Fruit fly (Drosophila melanogaster): ENCODE results near the gene CG6813.

Gene CG6813

dm6 chr3R:11656614-11657216 is 30.3 kb upstream of the CG6813 start (continued):
- TF ChIP-seq knrl (GFP tag; IDR thresholded peaks at IDR 0.05; ENCODE audit: partially characterized antibody) (no peak), Drgx (GFP tag; IDR thresholded peaks at IDR 0.05) (peak; percentile 99), ind (GFP tag; optimal IDR thresholded peaks at IDR 0.05) (peak; percentile 96), CG1233 (GFP tag; optimal IDR thresholded peaks at IDR 0.05) (peak; percentile 95), ap (GFP tag; IDR thresholded peaks at IDR 0.05) (peak; percentile 93), odd (GFP tag; optimal IDR thresholded peaks at IDR 0.05) (peak; percentile 90), pros (GFP tag; optimal IDR thresholded peaks at IDR 0.05) (no peak), CG13424 (tag; optimal IDR thresholded peaks at IDR 0.05) (peak; percentile 97), CG8765 (GFP tag; IDR thresholded peaks at IDR 0.05) (peak; percentile 87), CG17186 (GFP tag; optimal IDR thresholded peaks at IDR 0.05) (peak; percentile 72), CG4282 (GFP tag; optimal IDR thresholded peaks at IDR 0.05) (peak; percentile 87), CG4820 (GFP tag; optimal IDR thresholded peaks at IDR 0.05) (peak; percentile 83), schlank (tag; optimal IDR thresholded peaks at IDR 0.05) (peak; percentile 94), CG9727 (GFP tag; optimal IDR thresholded peaks at IDR 0.05) (peak; percentile 94), CG10321 (GFP tag; IDR thresholded peaks at IDR 0.05) (peak; percentile 82), D19B (GFP tag; optimal IDR thresholded peaks at IDR 0.05) (peak; percentile 89), CG10267 (tag; optimal IDR thresholded peaks at IDR 0.05) (peak; percentile 91), Six4 (GFP tag; optimal IDR thresholded peaks at IDR 0.05) (peak; percentile 95), HLH54F (GFP tag; optimal IDR thresholded peaks at IDR 0.05) (peak; percentile 96), ac (GFP tag; optimal IDR thresholded peaks at IDR 0.05) (peak; percentile 59), CG6272 (GFP tag; IDR thresholded peaks at IDR 0.05) (peak; percentile 95), CG32532 (GFP tag; IDR thresholded peaks at IDR 0.05) (peak; percentile 98), bsh (GFP tag; optimal IDR thresholded peaks at IDR 0.05) (peak; percentile 98), Elba2 (GFP tag; optimal IDR thresholded peaks at IDR 0.05) (no peak), CG42726 (GFP tag; IDR thresholded peaks at IDR 0.05; ENCODE audit: partially characterized antibody) (no peak), CG13287 (GFP tag; IDR thresholded peaks at IDR 0.05; ENCODE audit: partially characterized antibody) (no peak), pan (optimal IDR thresholded peaks at IDR 0.05) (no peak), pan (GFP tag; optimal IDR thresholded peaks at IDR 0.05 in 1 of 2, IDR thresholded peaks at IDR 0.05 in 1 of 2) (peak in 1 of 2 experiments; percentile 98), CG2129 (GFP tag; IDR thresholded peaks at IDR 0.05; ENCODE audit: partially characterized antibody) (no peak), CG8290 (GFP tag; optimal IDR thresholded peaks at IDR 0.05) (peak; percentile 80), CG8290 (tag; optimal IDR thresholded peaks at IDR 0.05) (peak in 1 of 2 experiments; percentile 96), luna (GFP tag; optimal IDR thresholded peaks at IDR 0.05) (peak; percentile 85), CG34422 (GFP tag; IDR thresholded peaks at IDR 0.05) (peak; percentile 97), Dp (GFP tag; optimal IDR thresholded peaks at IDR 0.05) (peak; percentile 6), trem (tag; optimal IDR thresholded peaks at IDR 0.05) (peak; percentile 92), GATAe (GFP tag; conservative IDR thresholded peaks at IDR 0.05) (peak; percentile 88), ato (GFP tag; IDR thresholded peaks at IDR 0.05; ENCODE audit: partially characterized antibody) (no peak), Myb (GFP tag; optimal IDR thresholded peaks at IDR 0.05) (peak; percentile 83), CG9215 (GFP tag; IDR thresholded peaks at IDR 0.05) (peak; percentile 93), Fer3 (tag; optimal IDR thresholded peaks at IDR 0.05) (peak; percentile 97), tio (GFP tag; optimal IDR thresholded peaks at IDR 0.05) (peak; percentile 95), Awh (GFP tag; IDR thresholded peaks at IDR 0.05) (peak; percentile 97), Scr (GFP tag; IDR thresholded peaks at IDR 0.05; ENCODE audit: partially characterized antibody) (no peak), CG8281 (tag; optimal IDR thresholded peaks at IDR 0.05) (peak; percentile 83), gsb (GFP tag; IDR thresholded peaks at IDR 0.05) (peak; percentile 95), CG10274 (GFP tag; optimal IDR thresholded peaks at IDR 0.05) (peak; percentile 81), nom (GFP tag; optimal IDR thresholded peaks at IDR 0.05) (peak; percentile 97), chinmo (GFP tag; IDR thresholded peaks at IDR 0.05; ENCODE audit: partially characterized antibody) (0 out of 4 replicates have a peak, but pooled peaks have one; percentile 28), en (GFP tag; optimal IDR thresholded peaks at IDR 0.05) (peak; percentile 88), kah (GFP tag; optimal IDR thresholded peaks at IDR 0.05) (peak; percentile 86)

Data from whole organism, embryonic.